Worm (Caenorhabditis elegans) whole organism, L2 larva: ENCODE measurements around the gene cgr-1.

Experiments
- skn-1 ChIP-seq: sonication (generic microtip); optimal IDR thresholded peaks from 2 replicates; lab custom pipeline; 2017; ENCODE audit warnings: missing biosample characterization, missing genetic modification characterization
- ztf-4 ChIP-seq: fragments of 150-350 bp; optimal IDR thresholded peaks from 2 replicates; lab custom pipeline; 2014; ENCODE audit warnings: missing biosample characterization, missing genetic modification characterization

DNA sequence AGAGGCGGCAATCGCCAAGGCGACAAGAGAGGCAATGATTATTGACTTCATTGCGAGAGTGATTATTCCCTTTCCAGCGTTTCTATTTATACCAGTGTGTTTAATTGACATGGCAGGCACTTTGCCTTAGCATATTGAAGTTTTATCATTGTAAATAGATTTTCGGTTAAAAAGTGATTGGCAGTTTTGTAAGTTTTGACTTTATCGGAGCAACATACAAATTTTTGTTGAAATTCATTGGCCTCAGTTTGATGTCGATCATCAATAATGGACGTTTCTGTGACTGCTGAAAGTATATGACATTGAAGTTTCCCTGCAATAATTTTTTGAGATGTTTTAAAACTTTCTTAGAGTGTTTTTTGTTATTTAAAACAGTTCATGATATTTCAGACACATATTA is 27.8 kb downstream of the cgr-1 start, which contains the start of gene vit-3:
- TF ChIP-seq ztf-4 (tag; lab: Kevin White, UChicago), result no peak
- TF ChIP-seq skn-1 (tag; lab: Kevin White, UChicago), result no peak
